Worm (Caenorhabditis elegans) whole organism, late embryonic: ENCODE measurements around the gene vps-52.

Source experiments
- K02D7.2 ChIP-seq: sonication (generic microtip); optimal IDR thresholded peaks from 2 replicates; lab custom pipeline; 2017; ENCODE audit warnings: mild to moderate bottlenecking, missing genetic modification characterization, missing compliant biosample characterization
- T23F11.4 ChIP-seq: fragments of 200-800 bp; sonication (Bioruptor generic); optimal IDR thresholded peaks from 2 replicates; lab custom pipeline; 2018; ENCODE audit warnings: mild to moderate bottlenecking, missing genetic modification characterization, missing compliant biosample characterization
- ama-1 ChIP-seq: fragments of 150-350 bp; optimal IDR thresholded peaks from 2 replicates; lab custom pipeline; 2014
- ceh-14 ChIP-seq: sonication (generic microtip); optimal IDR thresholded peaks from 2 replicates; lab custom pipeline; 2016; ENCODE audit warnings: missing genotype, missing genetic modification characterization, missing compliant biosample characterization
- ceh-24 ChIP-seq: sonication (generic microtip); optimal IDR thresholded peaks from 2 replicates; lab custom pipeline; 2016; ENCODE audit warnings: mild to moderate bottlenecking, missing genetic modification characterization, missing compliant biosample characterization
- ceh-9 ChIP-seq: sonication (generic microtip); optimal IDR thresholded peaks from 2 replicates; lab custom pipeline; 2016; ENCODE audit warnings: mild to moderate bottlenecking, missing genetic modification characterization, inconsistent platforms, missing compliant biosample characterization
- nfya-1 ChIP-seq: sonication (generic microtip); optimal IDR thresholded peaks from 2 replicates; lab custom pipeline; 2017; ENCODE audit warnings: missing genetic modification characterization, mild to moderate bottlenecking, missing compliant biosample characterization, antibody characterized with exemption, moderate library complexity
- nhr-11 ChIP-seq: fragments of 150-350 bp; optimal IDR thresholded peaks from 2 replicates; lab custom pipeline; 2014; ENCODE audit warnings: missing biosample characterization, missing genetic modification characterization
- pha-4 ChIP-seq: fragments of 150-350 bp; optimal IDR thresholded peaks from 2 replicates; lab custom pipeline; 2018; ENCODE audit warnings: missing biosample characterization, missing genetic modification reagents, missing genetic modification characterization
- sox-4 ChIP-seq: sonication (generic microtip); optimal IDR thresholded peaks from 2 replicates; lab custom pipeline; 2017; ENCODE audit warnings: mild to moderate bottlenecking, missing genetic modification characterization, inconsistent platforms, missing compliant biosample characterization
- tbx-7 ChIP-seq: sonication (generic microtip); optimal IDR thresholded peaks from 2 replicates; lab custom pipeline; 2016; ENCODE audit warnings: missing genotype, missing genetic modification characterization, missing compliant biosample characterization
- ttx-3 ChIP-seq: sonication (generic microtip); optimal IDR thresholded peaks from 2 replicates; lab custom pipeline; 2016; ENCODE audit warnings: missing genetic modification reagents, missing genetic modification characterization, missing compliant biosample characterization

DNA sequence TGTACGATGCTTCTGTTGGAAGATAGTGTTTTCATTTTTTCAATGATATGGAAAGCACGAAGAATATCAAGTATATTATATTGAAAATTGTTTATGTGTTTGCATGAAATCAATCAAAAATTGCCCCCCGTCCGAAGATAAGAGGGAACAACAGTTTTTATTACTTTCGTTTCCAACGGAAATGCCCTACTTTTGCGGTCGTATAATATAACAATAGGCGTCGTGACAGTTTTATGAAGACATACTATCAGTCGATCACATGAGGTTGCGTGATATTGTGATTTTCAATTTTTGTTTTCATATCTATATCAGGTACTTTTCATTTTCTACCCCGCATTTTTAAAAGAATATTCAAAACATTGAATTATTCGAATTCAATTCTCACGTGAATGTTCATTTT lies 30.9 kb downstream of the vps-52 start:
- TF ChIP-seq ceh-9 = no peak
- no peak for TF ChIP-seq nhr-11
- TF ChIP-seq T23F11.4 = no peak
- TF ChIP-seq nfya-1 = no peak
- TF ChIP-seq ama-1 = no peak
- no peak for TF ChIP-seq pha-4 (tag; lab: Kevin White, UChicago)
- no peak for TF ChIP-seq sox-4 (tag; lab: Kevin White, UChicago)
- no peak for TF ChIP-seq ceh-14 (tag; lab: Kevin White, UChicago)
- no peak for TF ChIP-seq ceh-24 (tag; lab: Kevin White, UChicago)
- TF ChIP-seq K02D7.2 = no peak
- TF ChIP-seq tbx-7 (tag; lab: Kevin White, UChicago) = no peak
- TF ChIP-seq ttx-3 (tag; lab: Kevin White, UChicago) = no peak
